Fruit fly (Drosophila melanogaster) whole organism, embryonic: Measurements from ENCODE around the gene Ugt37A2.

Experiments used
- Ada2b ChIP-seq: fragments of 200-800 bp; sonication (Bioruptor generic); IDR thresholded peaks from 2 replicates; pipeline ENCODE4 v1.3.6; 2022; ENCODE audit warnings: missing biosample characterization, missing genetic modification characterization
- Atf3 ChIP-seq: fragments of 200-800 bp; sonication (Bioruptor generic); optimal IDR thresholded peaks from 3 replicates; lab custom pipeline; 2016; ENCODE audit warnings: missing biosample characterization, missing genetic modification characterization
- Bteb2 ChIP-seq: fragments of 200-800 bp; sonication (Bioruptor generic); optimal IDR thresholded peaks from 2 replicates; lab custom pipeline; 2016; ENCODE audit warnings: missing biosample characterization, missing genetic modification characterization
- CG10321 ChIP-seq: fragments of 200-800 bp; sonication (Bioruptor generic); IDR thresholded peaks from 2 replicates; pipeline ENCODE4 v1.3.6; 2022; ENCODE audit warnings: missing biosample characterization, missing genetic modification characterization
- CG10979 ChIP-seq: fragments of 200-800 bp; sonication (Bioruptor generic); optimal IDR thresholded peaks from 2 replicates; lab custom pipeline; 2018; ENCODE audit warnings: missing biosample characterization, mild to moderate bottlenecking, missing genetic modification characterization, moderate library complexity
- CG12942 ChIP-seq: fragments of 200-800 bp; sonication (Bioruptor generic); optimal IDR thresholded peaks from 3 replicates; lab custom pipeline; 2016; ENCODE audit warnings: missing biosample characterization, missing genetic modification characterization
- CG13624 ChIP-seq: fragments of 200-800 bp; sonication (Bioruptor generic); optimal IDR thresholded peaks from 2 replicates; lab custom pipeline; 2016; ENCODE audit warnings: missing biosample characterization, missing genetic modification characterization
- CG1647 ChIP-seq: fragments of 200-800 bp; sonication (Bioruptor generic); optimal IDR thresholded peaks from 3 replicates; lab custom pipeline; 2016; ENCODE audit warnings: missing biosample characterization, missing genetic modification characterization
- CG16863 ChIP-seq: fragments of 200-800 bp; sonication (Bioruptor generic); optimal IDR thresholded peaks from 3 replicates; lab custom pipeline; 2016; ENCODE audit warnings: missing biosample characterization, missing genetic modification characterization
- CG17328 ChIP-seq: fragments of 200-800 bp; sonication (Bioruptor generic); IDR thresholded peaks from 2 replicates; pipeline ENCODE4 v1.3.6; 2022; ENCODE audit warnings: missing biosample characterization, missing genetic modification characterization
- CG17385 ChIP-seq: fragments of 200-800 bp; sonication (Bioruptor generic); optimal IDR thresholded peaks from 3 replicates; lab custom pipeline; 2018; ENCODE audit warnings: missing biosample characterization, mild to moderate bottlenecking, missing genetic modification characterization
- CG18619 ChIP-seq: fragments of 200-800 bp; sonication (Bioruptor generic); optimal IDR thresholded peaks from 3 replicates; lab custom pipeline; 2017; ENCODE audit warnings: missing biosample characterization, mild to moderate bottlenecking, missing genetic modification characterization
- CG30431 ChIP-seq: fragments of 200-800 bp; sonication (Bioruptor generic); optimal IDR thresholded peaks from 2 replicates; lab custom pipeline; 2017; ENCODE audit warnings: missing biosample characterization, missing genetic modification characterization
- CG32772 ChIP-seq: fragments of 200-800 bp; sonication (Bioruptor generic); IDR thresholded peaks from 2 replicates; pipeline ENCODE4 v1.3.6; 2022; ENCODE audit warnings: missing biosample characterization, missing genetic modification characterization
- CG43689 ChIP-seq: fragments of 200-800 bp; sonication (Bioruptor generic); IDR thresholded peaks from 2 replicates; pipeline ENCODE4 v1.3.6; 2022; ENCODE audit warnings: missing biosample characterization, missing genetic modification characterization
- CG8478 ChIP-seq: fragments of >200 bp; optimal IDR thresholded peaks from 2 replicates; lab custom pipeline; 2018
- D19A ChIP-seq: fragments of 200-800 bp; optimal IDR thresholded peaks from 3 replicates; lab custom pipeline; 2019; ENCODE audit warnings: missing biosample characterization, mild to moderate bottlenecking, missing genetic modification characterization, moderate library complexity
- Deaf1 ChIP-seq: fragments of 200-800 bp; optimal IDR thresholded peaks from 3 replicates; lab custom pipeline; 2019; ENCODE audit warnings: missing biosample characterization, mild to moderate bottlenecking, missing genetic modification characterization, moderate library complexity
- Dip2 ChIP-seq: fragments of 200-800 bp; sonication (Bioruptor generic); IDR thresholded peaks from 2 replicates; pipeline ENCODE4 v1.3.6; 2022; ENCODE audit warnings: missing biosample characterization, missing genetic modification characterization
- ERR ChIP-seq: fragments of 200-800 bp; sonication (Bioruptor generic); optimal IDR thresholded peaks from 2 replicates; lab custom pipeline; 2016; ENCODE audit warnings: missing biosample characterization, missing genetic modification characterization
- Hand ChIP-seq: fragments of 200-800 bp; sonication (Bioruptor generic); optimal IDR thresholded peaks from 2 replicates; lab custom pipeline; 2017; ENCODE audit warnings: mild to moderate bottlenecking, missing biosample characterization, missing genetic modification reagents, missing genetic modification characterization
- Hmr ChIP-seq: fragments of 200-800 bp; sonication (Bioruptor generic); optimal IDR thresholded peaks from 3 replicates; lab custom pipeline; 2017; ENCODE audit warnings: mild to moderate bottlenecking, missing biosample characterization, missing genetic modification reagents, missing genetic modification characterization
- Hr78 ChIP-seq, 2 experiments: fragments of 200-800 bp in 1 of 2; fragments of >200 bp in 1 of 2; sonication (Bioruptor generic) in 1 of 2; optimal IDR thresholded peaks; 2 replicates each; lab custom pipeline; 2017 to 2019; ENCODE audit warnings: missing biosample characterization in 2 of 2, missing genetic modification characterization in 2 of 2, mild to moderate bottlenecking in 1 of 2, moderate library complexity in 1 of 2
- TFAM ChIP-seq: fragments of 200-800 bp; sonication (Bioruptor generic); optimal IDR thresholded peaks from 2 replicates; lab custom pipeline; 2017; ENCODE audit warnings: missing biosample characterization, missing genetic modification characterization, inconsistent platforms
- Usf ChIP-seq: fragments of 200-800 bp; sonication (Bioruptor generic); optimal IDR thresholded peaks from 2 replicates; lab custom pipeline; 2017; ENCODE audit warnings: missing genotype, missing biosample characterization, missing genetic modification characterization
- Vsx1 ChIP-seq: fragments of 200-800 bp; sonication (Bioruptor generic); optimal IDR thresholded peaks from 2 replicates; lab custom pipeline; 2017; ENCODE audit warnings: missing biosample characterization, mild to moderate bottlenecking, missing genetic modification characterization, missing genetic modification reagents
- az2 ChIP-seq: fragments of 200-800 bp; sonication (Bioruptor generic); optimal IDR thresholded peaks from 3 replicates; lab custom pipeline; 2016; ENCODE audit warnings: missing biosample characterization, missing genetic modification characterization
- bsh ChIP-seq, 2 experiments: fragments of 200-800 bp; sonication (Bioruptor generic); optimal IDR thresholded peaks; 2 replicates each; lab custom pipeline; 2017 to 2018; ENCODE audit warnings: mild to moderate bottlenecking in 2 of 2, missing biosample characterization in 2 of 2, missing genetic modification characterization in 2 of 2, moderate library complexity in 1 of 2
- caup ChIP-seq: fragments of 200-800 bp; sonication (Bioruptor generic); optimal IDR thresholded peaks from 3 replicates; lab custom pipeline; 2017; ENCODE audit warnings: missing biosample characterization, mild to moderate bottlenecking, missing genetic modification characterization, moderate library complexity; ENCODE audit not compliant: severe bottlenecking
- cg ChIP-seq: fragments of 200-800 bp; sonication (Bioruptor generic); optimal IDR thresholded peaks from 3 replicates; lab custom pipeline; 2019; ENCODE audit warnings: missing biosample characterization, mild to moderate bottlenecking, missing genetic modification characterization, moderate library complexity
- chif ChIP-seq, 2 experiments: fragments of 200-800 bp; sonication (Bioruptor generic); optimal IDR thresholded peaks; 3 replicates each; lab custom pipeline; 2016; ENCODE audit warnings: missing biosample characterization in 2 of 2, missing genetic modification characterization in 2 of 2
- crc ChIP-seq: fragments of 200-800 bp; sonication (Bioruptor generic); optimal IDR thresholded peaks from 2 replicates; lab custom pipeline; 2016; ENCODE audit warnings: missing biosample characterization, missing genetic modification characterization
- croc ChIP-seq: fragments of 200-800 bp; sonication (Bioruptor generic); conservative IDR thresholded peaks from 3 replicates; pipeline ENCODE4 v1.3.6; 2022; ENCODE audit warnings: missing biosample characterization, missing genetic modification characterization
- dan ChIP-seq: fragments of 200-800 bp; sonication (Bioruptor generic); IDR thresholded peaks from 2 replicates; pipeline ENCODE4 v1.3.6; 2022; ENCODE audit warnings: missing biosample characterization, missing genetic modification characterization
- dpn ChIP-seq, 2 experiments: fragments of 200-800 bp; sonication (Bioruptor generic); optimal IDR thresholded peaks; 3 replicates each; lab custom pipeline; 2016; ENCODE audit warnings: missing biosample characterization in 2 of 2, missing genetic modification characterization in 2 of 2
- gro ChIP-seq: fragments of 200-800 bp; sonication (Bioruptor generic); optimal IDR thresholded peaks from 2 replicates; lab custom pipeline; 2016; ENCODE audit warnings: missing biosample characterization, missing genetic modification characterization
- gt ChIP-seq: fragments of 200-800 bp; sonication (Bioruptor generic); IDR thresholded peaks from 2 replicates; pipeline ENCODE4 v1.3.6; 2022; ENCODE audit warnings: missing biosample characterization, missing genetic modification characterization
- h ChIP-seq: fragments of >200 bp; optimal IDR thresholded peaks from 2 replicates; lab custom pipeline; 2017
- ham ChIP-seq: fragments of 200-800 bp; sonication (Bioruptor generic); IDR thresholded peaks from 2 replicates; pipeline ENCODE4 v1.3.6; 2022; ENCODE audit warnings: missing biosample characterization, missing genetic modification characterization
- jumu ChIP-seq: fragments of 200-800 bp; sonication (Bioruptor generic); optimal IDR thresholded peaks from 3 replicates; lab custom pipeline; 2016; ENCODE audit warnings: missing biosample characterization, missing genetic modification characterization
- lab ChIP-seq: fragments of 200-800 bp; sonication (Bioruptor generic); optimal IDR thresholded peaks from 3 replicates; lab custom pipeline; 2017; ENCODE audit warnings: missing biosample characterization, missing genetic modification characterization, mild to moderate bottlenecking, moderate library complexity, missing genetic modification reagents
- lmd ChIP-seq: fragments of 200-800 bp; sonication (Bioruptor generic); IDR thresholded peaks from 2 replicates; pipeline ENCODE4 v1.3.6; 2022; ENCODE audit warnings: missing biosample characterization, missing genetic modification characterization
- lola ChIP-seq, 3 experiments: fragments of >200 bp in 2 of 3; fragments of 200-800 bp in 1 of 3; sonication (Bioruptor generic) in 1 of 3; optimal IDR thresholded peaks; 2 replicates each; lab custom pipeline; 2017 to 2019; ENCODE audit warnings: missing biosample characterization in 3 of 3, missing genetic modification characterization in 3 of 3, mild to moderate bottlenecking in 1 of 3, moderate library complexity in 1 of 3
- nerfin-2 ChIP-seq: fragments of 200-800 bp; sonication (Bioruptor generic); IDR thresholded peaks from 2 replicates; pipeline ENCODE4 v1.3.6; 2022; ENCODE audit warnings: missing biosample characterization, missing genetic modification characterization; ENCODE audit not compliant: partially characterized antibody
- sc ChIP-seq, 3 experiments: fragments of >200 bp in 2 of 3; fragments of 200-800 bp in 1 of 3; sonication (Bioruptor generic) in 1 of 3; optimal IDR thresholded peaks; 2 replicates in 2 of 3; 3 replicates in 1 of 3; lab custom pipeline; 2017; ENCODE audit warnings: mild to moderate bottlenecking in 1 of 3, missing biosample characterization in 1 of 3, missing genetic modification characterization in 1 of 3, missing genetic modification reagents in 1 of 3
- tll ChIP-seq, 2 experiments: fragments of 200-800 bp in 1 of 2; fragments of >200 bp in 1 of 2; sonication (Bioruptor generic) in 1 of 2; optimal IDR thresholded peaks; 2 replicates each; lab custom pipeline; 2017 to 2019; ENCODE audit warnings: missing biosample characterization in 2 of 2, missing genetic modification characterization in 2 of 2, mild to moderate bottlenecking in 1 of 2, moderate library complexity in 1 of 2
- tna ChIP-seq: fragments of 200-800 bp; sonication (Bioruptor generic); IDR thresholded peaks from 2 replicates; pipeline ENCODE4 v1.3.6; 2022; ENCODE audit warnings: missing biosample characterization, missing genetic modification characterization; ENCODE audit not compliant: partially characterized antibody
- unpg ChIP-seq: fragments of 200-800 bp; sonication (Bioruptor generic); optimal IDR thresholded peaks from 3 replicates; lab custom pipeline; 2018; ENCODE audit warnings: missing biosample characterization, mild to moderate bottlenecking, missing genetic modification characterization, moderate library complexity
- vvl ChIP-seq: fragments of 200-800 bp; sonication (Bioruptor generic); IDR thresholded peaks from 2 replicates; pipeline ENCODE4 v1.3.6; 2022; ENCODE audit warnings: missing biosample characterization, missing genetic modification characterization
- zfh2 ChIP-seq: fragments of 200-800 bp; sonication (Bioruptor generic); optimal IDR thresholded peaks from 2 replicates; lab custom pipeline; 2016; ENCODE audit warnings: missing biosample characterization, missing genetic modification characterization

Gene Ugt37A2

dm6 chr3R:12722392-12722914, 17.0 kb upstream of the Ugt37A2 start, which contains the start of gene Men (continued):
- TF ChIP-seq CG30431 = no peak
- no peak for TF ChIP-seq chif (GFP tag; optimal IDR thresholded peaks at IDR 0.05; lab: Kevin White, UChicago)
- peak; percentile 66 for TF ChIP-seq Hmr
- TF ChIP-seq cg (GFP tag; lab: Kevin White, UChicago) = no peak
- TF ChIP-seq Usf = no peak
- no peak for TF ChIP-seq tna
- peak; percentile 65 for TF ChIP-seq Ada2b (GFP tag; lab: Robert Waterston, UW)
- TF ChIP-seq CG10979 (tag; lab: Kevin White, UChicago) = peak; percentile 62
- peak in 1 of 2 experiments; percentile 48 for TF ChIP-seq bsh (GFP tag; optimal IDR thresholded peaks at IDR 0.05; lab: Kevin White, UChicago)
- TF ChIP-seq CG17328 = no peak
- TF ChIP-seq dpn (GFP tag; optimal IDR thresholded peaks at IDR 0.05; lab: Kevin White, UChicago) = peak; percentile 2 to 48
- no peak for TF ChIP-seq tll (GFP tag; optimal IDR thresholded peaks at IDR 0.05; lab: Kevin White, UChicago)
- peak; percentile 75 for TF ChIP-seq lab (GFP tag; lab: Kevin White, UChicago)
- TF ChIP-seq vvl (GFP tag; lab: Robert Waterston, UW) = peak; percentile 72
- peak; percentile 40 for TF ChIP-seq caup (GFP tag; lab: Kevin White, UChicago)
- TF ChIP-seq dan (GFP tag; lab: Robert Waterston, UW) = no peak
- no peak for TF ChIP-seq CG8478
- TF ChIP-seq gt (GFP tag; lab: Robert Waterston, UW) = no peak
- peak; percentile 16 for TF ChIP-seq Vsx1 (GFP tag; lab: Kevin White, UChicago)
- TF ChIP-seq sc (optimal IDR thresholded peaks at IDR 0.05; lab: Kevin White, UChicago) = no peak
- peak; percentile 41 for TF ChIP-seq sc (GFP tag; optimal IDR thresholded peaks at IDR 0.05; lab: Kevin White, UChicago)
- TF ChIP-seq h (lab: Kevin White, UChicago) = no peak
- no peak for TF ChIP-seq ERR (GFP tag; lab: Kevin White, UChicago)
- no peak for TF ChIP-seq CG13624
- no peak for TF ChIP-seq az2 (GFP tag; lab: Kevin White, UChicago)
- TF ChIP-seq CG12942 (GFP tag; lab: Kevin White, UChicago) = peak; percentile 41
- peak in 1 of 3 experiments; percentile 56 for TF ChIP-seq lola (GFP tag; optimal IDR thresholded peaks at IDR 0.05; lab: Kevin White, UChicago)
- no peak for TF ChIP-seq Hand (GFP tag; lab: Kevin White, UChicago)
- peak; percentile 43 for TF ChIP-seq Deaf1
- no peak for TF ChIP-seq Dip2 (GFP tag; lab: Robert Waterston, UW)
- peak; percentile 27; the same call in 1 of the 2 replicates for TF ChIP-seq CG32772 (GFP tag; lab: Robert Waterston, UW)
- peak in 1 of 2 experiments; percentile 14 for TF ChIP-seq Hr78 (GFP tag; optimal IDR thresholded peaks at IDR 0.05; lab: Kevin White, UChicago)
- TF ChIP-seq CG10321 (GFP tag; lab: Robert Waterston, UW) = no peak
- TF ChIP-seq CG18619 = peak; percentile 45
- TF ChIP-seq CG17385 (GFP tag; lab: Kevin White, UChicago) = peak; percentile 62
- TF ChIP-seq unpg = peak; percentile 75
- TF ChIP-seq nerfin-2 (GFP tag; lab: Robert Waterston, UW) = no peak
- no peak for TF ChIP-seq CG43689 (GFP tag; lab: Robert Waterston, UW)
- TF ChIP-seq croc (GFP tag; lab: Robert Waterston, UW) = peak; percentile 29; the same call in 2 of the 3 replicates
- no peak for TF ChIP-seq CG16863 (GFP tag; lab: Kevin White, UChicago)
- no peak for TF ChIP-seq Bteb2
- TF ChIP-seq crc (GFP tag; lab: Kevin White, UChicago) = no peak
- TF ChIP-seq ham = no peak
- no peak for TF ChIP-seq jumu (GFP tag; lab: Kevin White, UChicago)
- no peak for TF ChIP-seq zfh2
- no peak for TF ChIP-seq Atf3 (GFP tag; lab: Kevin White, UChicago)
- TF ChIP-seq CG1647 (GFP tag; lab: Kevin White, UChicago) = no peak
- no peak for TF ChIP-seq TFAM (GFP tag; lab: Kevin White, UChicago)
- no peak for TF ChIP-seq gro (GFP tag; lab: Kevin White, UChicago)
- TF ChIP-seq D19A (tag; lab: Kevin White, UChicago) = peak; percentile 62
- peak; percentile 52 for TF ChIP-seq lmd (GFP tag; lab: Robert Waterston, UW)
